Worm (Caenorhabditis elegans) whole organism, young adult: ENCODE measurements around the gene F15H10.10.

ENCODE experiments used
- F10E7.11 ChIP-seq: sonication (generic microtip); optimal IDR thresholded peaks from 2 replicates; lab custom pipeline; 2017; ENCODE audit warnings: mild to moderate bottlenecking, missing genetic modification characterization, moderate library complexity, missing compliant biosample characterization
- bed-1 ChIP-seq: fragments of 200-800 bp; sonication (Bioruptor generic); IDR thresholded peaks from 2 replicates; pipeline ENCODE4 v1.3.6; 2022; ENCODE audit warnings: missing genetic modification reagents, missing genetic modification characterization, missing compliant biosample characterization
- ceh-40 ChIP-seq: fragments of 200-800 bp; sonication (Bioruptor generic); IDR thresholded peaks from 2 replicates; pipeline ENCODE4 v1.3.6; 2022; ENCODE audit warnings: missing genetic modification characterization, missing compliant biosample characterization
- lin-26 ChIP-seq: fragments of 200-800 bp; sonication (Bioruptor generic); IDR thresholded peaks from 2 replicates; pipeline ENCODE4 v1.3.6; 2022; ENCODE audit warnings: missing genetic modification reagents, missing genetic modification characterization, missing compliant biosample characterization
- lin-35 ChIP-seq, 3 experiments: fragments of 150-350 bp in 2 of 3; sonication (generic microtip) in 1 of 3; optimal IDR thresholded peaks; 2 replicates each; lab custom pipeline; 2014 to 2018; ENCODE audit warnings: missing biosample characterization in 3 of 3, missing genetic modification characterization in 3 of 3, missing genetic modification reagents in 3 of 3
- nfya-1 ChIP-seq: sonication (generic microtip); optimal IDR thresholded peaks from 2 replicates; lab custom pipeline; 2017; ENCODE audit warnings: antibody characterized with exemption, missing compliant biosample characterization, missing genetic modification characterization, borderline replicate concordance; ENCODE audit not compliant: insufficient read depth
- nhr-80 ChIP-seq: sonication (generic microtip); optimal IDR thresholded peaks from 2 replicates; lab custom pipeline; 2016; ENCODE audit warnings: missing genetic modification characterization, missing compliant biosample characterization
- nhr-90 ChIP-seq: sonication (generic microtip); optimal IDR thresholded peaks from 2 replicates; lab custom pipeline; 2016; ENCODE audit warnings: missing genotype, mild to moderate bottlenecking, missing genetic modification characterization, missing compliant biosample characterization
- rcor-1 ChIP-seq: fragments of 200-800 bp; sonication (Bioruptor generic); IDR thresholded peaks from 2 replicates; pipeline ENCODE4 v1.3.6; 2022; ENCODE audit warnings: missing genetic modification reagents, missing genetic modification characterization, missing compliant biosample characterization
- rec-8 ChIP-seq, 2 experiments: sonication (generic microtip); optimal IDR thresholded peaks; 2 replicates each; lab custom pipeline; 2016; ENCODE audit warnings: mild to moderate bottlenecking in 2 of 2, missing genetic modification characterization in 2 of 2, missing genetic modification reagents in 2 of 2, missing genotype in 2 of 2, missing biosample characterization in 1 of 2, missing compliant biosample characterization in 1 of 2, moderate library complexity in 1 of 2
- somi-1 ChIP-seq: fragments of 200-800 bp; sonication (Bioruptor generic); optimal IDR thresholded peaks from 2 replicates; lab custom pipeline; 2018; ENCODE audit warnings: mild to moderate bottlenecking, missing genetic modification characterization, missing compliant biosample characterization

DNA sequence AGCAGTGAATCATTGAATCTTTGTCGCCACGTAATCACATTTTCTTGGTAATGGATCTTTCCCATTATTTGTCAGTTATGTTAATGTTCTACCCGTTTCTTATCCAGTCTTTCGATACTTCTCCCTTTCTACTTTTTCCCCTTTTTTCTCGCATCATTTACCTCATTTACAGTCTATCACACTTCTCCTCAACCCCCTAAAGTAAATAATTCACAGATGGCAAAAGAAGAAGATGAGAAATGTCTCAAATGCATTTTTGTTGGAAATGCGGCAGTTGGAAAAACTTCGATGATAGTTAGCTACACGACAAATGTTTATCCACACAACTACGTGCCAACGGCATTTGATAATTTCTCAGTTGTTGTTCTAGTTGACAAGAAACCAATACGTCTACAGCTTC lies 45.2 kb upstream of the F15H10.10 start, which contains the start of gene chw-1:
- TF ChIP-seq lin-26, result no peak
- no peak for TF ChIP-seq nhr-90
- TF ChIP-seq rcor-1 (GFP tag; lab: Robert Waterston, UW), result no peak
- no peak for TF ChIP-seq somi-1 (GFP tag; lab: Kevin White, UChicago)
- no peak for TF ChIP-seq lin-35 (GFP tag; optimal IDR thresholded peaks at IDR 0.05; lab: Kevin White, UChicago)
- no peak for TF ChIP-seq bed-1 (GFP tag; lab: Robert Waterston, UW)
- TF ChIP-seq nhr-80 (tag; lab: Kevin White, UChicago), result no peak
- no peak for TF ChIP-seq ceh-40
- no peak for TF ChIP-seq F10E7.11 (tag; lab: Kevin White, UChicago)
- no peak for TF ChIP-seq rec-8 (tag; optimal IDR thresholded peaks at IDR 0.05; lab: Kevin White, UChicago)
- no peak for TF ChIP-seq nfya-1 (tag; lab: Kevin White, UChicago)
